Worm (Caenorhabditis elegans) whole organism, late embryonic: ENCODE results near the gene sod-5.

ENCODE experiments used
- K02D7.2 ChIP-seq: sonication (generic microtip); optimal IDR thresholded peaks from 2 replicates; lab custom pipeline; 2017; ENCODE audit warnings: mild to moderate bottlenecking, missing genetic modification characterization, missing compliant biosample characterization
- T23F11.4 ChIP-seq: fragments of 200-800 bp; sonication (Bioruptor generic); optimal IDR thresholded peaks from 2 replicates; lab custom pipeline; 2018; ENCODE audit warnings: mild to moderate bottlenecking, missing genetic modification characterization, missing compliant biosample characterization
- ama-1 ChIP-seq: fragments of 150-350 bp; optimal IDR thresholded peaks from 2 replicates; lab custom pipeline; 2014
- ceh-14 ChIP-seq: sonication (generic microtip); optimal IDR thresholded peaks from 2 replicates; lab custom pipeline; 2016; ENCODE audit warnings: missing genotype, missing genetic modification characterization, missing compliant biosample characterization
- ceh-18 ChIP-seq: sonication (generic microtip); optimal IDR thresholded peaks from 2 replicates; lab custom pipeline; 2016; ENCODE audit warnings: missing genetic modification characterization, missing compliant biosample characterization
- ceh-30 ChIP-seq: fragments of 150-350 bp; optimal IDR thresholded peaks from 2 replicates; lab custom pipeline; 2014; ENCODE audit warnings: missing biosample characterization, missing genetic modification characterization
- ceh-9 ChIP-seq: sonication (generic microtip); optimal IDR thresholded peaks from 2 replicates; lab custom pipeline; 2016; ENCODE audit warnings: mild to moderate bottlenecking, missing genetic modification characterization, inconsistent platforms, missing compliant biosample characterization
- che-1 ChIP-seq: sonication (generic microtip); optimal IDR thresholded peaks from 2 replicates; lab custom pipeline; 2016; ENCODE audit warnings: mild to moderate bottlenecking, missing genetic modification characterization, missing compliant biosample characterization
- dmd-4 ChIP-seq: sonication (generic microtip); optimal IDR thresholded peaks from 2 replicates; lab custom pipeline; 2016; ENCODE audit warnings: borderline replicate concordance, missing genetic modification characterization, missing compliant biosample characterization
- hlh-30 ChIP-seq: sonication (generic microtip); optimal IDR thresholded peaks from 2 replicates; lab custom pipeline; 2017; ENCODE audit warnings: antibody characterized with exemption, missing genetic modification characterization, missing compliant biosample characterization; ENCODE audit not compliant: insufficient read depth
- lin-11 ChIP-seq: fragments of 200-800 bp; sonication (Bioruptor generic); optimal IDR thresholded peaks from 2 replicates; lab custom pipeline; 2018; ENCODE audit warnings: mild to moderate bottlenecking, missing genetic modification characterization, missing compliant biosample characterization

DNA sequence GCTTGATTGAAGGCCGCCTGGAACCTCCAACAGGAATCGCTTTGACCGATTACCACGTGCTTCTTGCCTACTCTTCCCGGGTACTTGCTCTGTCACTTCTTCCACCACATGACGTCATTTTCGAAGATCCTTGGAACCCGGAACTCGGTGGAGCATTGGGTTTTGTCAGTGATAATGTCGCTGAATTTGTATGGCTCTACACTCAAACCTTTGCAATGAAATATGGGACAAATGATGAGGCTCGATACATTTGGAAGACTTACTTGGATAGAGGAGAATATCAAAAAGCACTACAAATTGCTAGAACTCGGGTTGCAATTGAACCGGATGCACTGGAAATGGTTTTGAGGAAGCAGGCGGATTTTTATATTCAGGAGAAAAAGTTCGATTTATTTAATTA is 45.4 kb downstream of the sod-5 start:
- no peak for TF ChIP-seq ceh-9 (tag; lab: Kevin White, UChicago)
- no peak for TF ChIP-seq che-1 (tag; lab: Kevin White, UChicago)
- no peak for TF ChIP-seq T23F11.4 (GFP tag; lab: Kevin White, UChicago)
- no peak for TF ChIP-seq ceh-18 (tag; lab: Kevin White, UChicago)
- TF ChIP-seq hlh-30 (tag; lab: Kevin White, UChicago), result no peak
- no peak for TF ChIP-seq ceh-14 (tag; lab: Kevin White, UChicago)
- TF ChIP-seq dmd-4 (tag; lab: Kevin White, UChicago), result no peak
- no peak for TF ChIP-seq lin-11
- no peak for TF ChIP-seq K02D7.2 (tag; lab: Kevin White, UChicago)
- no peak for TF ChIP-seq ceh-30 (tag; lab: Kevin White, UChicago)
- no peak for TF ChIP-seq ama-1 (lab: Kevin White, UChicago)
